Worm (Caenorhabditis elegans): ENCODE measurements around the gene R08B4.3.

The R08B4.3 gene

ce11 chrX:11104883-11105629 is 15.7 kb downstream of the R08B4.3 start, which contains the start of gene W02H3.1:
TSS of gene W02H3.1 (minus strand) at chrX:11105460.
- TF ChIP-seq pqm-1 (tag; optimal IDR thresholded peaks at IDR 0.05) = peak; percentile 31
- TF ChIP-seq ZK546.5 (tag; optimal IDR thresholded peaks at IDR 0.05) = no peak
- TF ChIP-seq mml-1 (tag; optimal IDR thresholded peaks at IDR 0.05) = no peak
- TF ChIP-seq nhr-25 (tag; optimal IDR thresholded peaks at IDR 0.05) = no peak
- TF ChIP-seq fkh-2 (tag; optimal IDR thresholded peaks at IDR 0.05) = no peak
- TF ChIP-seq mdl-1 (tag; optimal IDR thresholded peaks at IDR 0.05) = no peak
- TF ChIP-seq lin-15B (tag; optimal IDR thresholded peaks at IDR 0.05) = no peak
- TF ChIP-seq fos-1 (tag; optimal IDR thresholded peaks at IDR 0.05) = no peak
- TF ChIP-seq elt-2 (tag; optimal IDR thresholded peaks at IDR 0.05) = peak; percentile 49
- TF ChIP-seq ztf-11 (tag; optimal IDR thresholded peaks at IDR 0.05) = no peak
- TF ChIP-seq nhr-76 (tag; optimal IDR thresholded peaks at IDR 0.05) = no peak
- TF ChIP-seq fkh-10 (GFP tag; optimal IDR thresholded peaks at IDR 0.05) = no peak
- TF ChIP-seq aly-2 (tag; optimal IDR thresholded peaks at IDR 0.05) = no peak
- TF ChIP-seq tbx-2 (tag; optimal IDR thresholded peaks at IDR 0.05) = no peak

ce11 chrX:11103173-11103572 is 17.6 kb downstream of the R08B4.3 start:
- no peak for TF ChIP-seq R02D3.7 (tag; optimal IDR thresholded peaks at IDR 0.05)
- no peak for TF ChIP-seq snpc-4 (tag; optimal IDR thresholded peaks at IDR 0.05)
- no peak for TF ChIP-seq zag-1 (tag; optimal IDR thresholded peaks at IDR 0.05)
- TF ChIP-seq nfya-1 (tag; optimal IDR thresholded peaks at IDR 0.05; ENCODE audit: insufficient read depth) = no peak
- no peak for TF ChIP-seq ama-1 (optimal IDR thresholded peaks at IDR 0.05)
- no peak for TF ChIP-seq ceh-9 (tag; optimal IDR thresholded peaks at IDR 0.05)
- TF ChIP-seq pha-4 (tag; optimal IDR thresholded peaks at IDR 0.05) = no peak
- no peak for TF ChIP-seq fkh-10 (GFP tag; optimal IDR thresholded peaks at IDR 0.05)
- TF ChIP-seq mdl-1 (tag; optimal IDR thresholded peaks at IDR 0.05) = no peak
- no peak for TF ChIP-seq jun-1 (tag; optimal IDR thresholded peaks at IDR 0.05)
- TF ChIP-seq nhr-76 (tag; optimal IDR thresholded peaks at IDR 0.05) = no peak
- no peak for TF ChIP-seq egl-27 (tag; optimal IDR thresholded peaks at IDR 0.05)
- no peak for TF ChIP-seq lin-39 (tag; optimal IDR thresholded peaks at IDR 0.05)
- no peak for TF ChIP-seq fkh-2 (tag; optimal IDR thresholded peaks at IDR 0.05)

- no peak for TF ChIP-seq eor-1 (tag; optimal IDR thresholded peaks at IDR 0.05)
- TF ChIP-seq egl-5 (tag; optimal IDR thresholded peaks at IDR 0.05) = no peak
- TF ChIP-seq fkh-2 (tag; optimal IDR thresholded peaks at IDR 0.05) = no peak
- no peak for TF ChIP-seq lin-39 (tag; optimal IDR thresholded peaks at IDR 0.05)
- TF ChIP-seq elt-3 (tag; optimal IDR thresholded peaks at IDR 0.05) = no peak
- no peak for TF ChIP-seq zag-1 (tag; optimal IDR thresholded peaks at IDR 0.05)
- TF ChIP-seq nhr-77 (tag; optimal IDR thresholded peaks at IDR 0.05) = no peak
- no peak for TF ChIP-seq lin-15B (tag; optimal IDR thresholded peaks at IDR 0.05)
- TF ChIP-seq nhr-43 (tag; optimal IDR thresholded peaks at IDR 0.05; ENCODE audit: poor library complexity, severe bottlenecking) = no peak
- no peak for TF ChIP-seq nhr-12 (tag; optimal IDR thresholded peaks at IDR 0.05)
- no peak for TF ChIP-seq nhr-76 (tag; optimal IDR thresholded peaks at IDR 0.05)
Observed at ce11 chrX:11098086-11098485, 22.7 kb downstream of the R08B4.3 start, which contains the start of gene W02H3.3. TSS of gene W02H3.3 (minus strand) at chrX:11098186.

- TF ChIP-seq sea-2 (GFP tag; optimal IDR thresholded peaks at IDR 0.05) = no peak
- no peak for TF ChIP-seq skn-1 (tag; optimal IDR thresholded peaks at IDR 0.05)
- TF ChIP-seq daf-12 (tag; optimal IDR thresholded peaks at IDR 0.05) = no peak
- TF ChIP-seq fkh-10 (GFP tag; optimal IDR thresholded peaks at IDR 0.05) = no peak
- no peak for TF ChIP-seq fkh-2 (tag; optimal IDR thresholded peaks at IDR 0.05)
Observed at ce11 chrX:11097343-11097742, 23.5 kb downstream of the R08B4.3 start.

ce11 chrX:11095480-11095879 is 25.3 kb downstream of the R08B4.3 start:
- TF ChIP-seq ceh-16 (tag; optimal IDR thresholded peaks at IDR 0.05) (no peak), lin-15B (tag; optimal IDR thresholded peaks at IDR 0.05) (peak; percentile 16), pqm-1 (tag; optimal IDR thresholded peaks at IDR 0.05) (peak; percentile 19), ZK546.5 (tag; optimal IDR thresholded peaks at IDR 0.05) (no peak), fos-1 (tag; optimal IDR thresholded peaks at IDR 0.05) (peak; percentile 2), nhr-77 (tag; optimal IDR thresholded peaks at IDR 0.05) (peak; percentile 63), jun-1 (tag; optimal IDR thresholded peaks at IDR 0.05) (peak; percentile 69), nhr-25 (tag; optimal IDR thresholded peaks at IDR 0.05) (peak; percentile 69), ceh-9 (tag; optimal IDR thresholded peaks at IDR 0.05) (no peak), nhr-12 (tag; optimal IDR thresholded peaks at IDR 0.05) (no peak), elt-3 (tag; optimal IDR thresholded peaks at IDR 0.05) (peak in 1 of 3 experiments; percentile 58), ceh-82 (tag; optimal IDR thresholded peaks at IDR 0.05) (peak; percentile 80), elt-2 (tag; optimal IDR thresholded peaks at IDR 0.05) (peak; percentile 46), lsy-12 (tag; optimal IDR thresholded peaks at IDR 0.05) (peak; percentile 87), skn-1 (tag; optimal IDR thresholded peaks at IDR 0.05) (peak; percentile 65), lin-39 (tag; optimal IDR thresholded peaks at IDR 0.05) (peak; percentile 76), ztf-4 (tag; optimal IDR thresholded peaks at IDR 0.05) (peak; percentile 26), nhr-23 (tag; optimal IDR thresholded peaks at IDR 0.05) (peak; percentile 61), ceh-28 (tag; optimal IDR thresholded peaks at IDR 0.05) (peak; percentile 67), R02D3.7 (tag; optimal IDR thresholded peaks at IDR 0.05) (peak; percentile 30), pha-4 (tag; optimal IDR thresholded peaks at IDR 0.05) (peak; percentile 47), nhr-11 (tag; optimal IDR thresholded peaks at IDR 0.05) (no peak), egl-5 (tag; optimal IDR thresholded peaks at IDR 0.05) (peak; percentile 70), nfya-1 (tag; optimal IDR thresholded peaks at IDR 0.05; ENCODE audit: insufficient read depth) (peak; percentile 66), hmg-11 (tag; optimal IDR thresholded peaks at IDR 0.05) (peak; percentile 92), nhr-43 (tag; optimal IDR thresholded peaks at IDR 0.05; ENCODE audit: poor library complexity, severe bottlenecking) (peak; percentile 92), egl-27 (tag; optimal IDR thresholded peaks at IDR 0.05) (peak; percentile 6)
